Worm (Caenorhabditis elegans) whole organism, L3 larva: ENCODE results near the gene ceh-34.

ENCODE experiments used
- ceh-28 ChIP-seq: fragments of 150-350 bp; optimal IDR thresholded peaks from 2 replicates; lab custom pipeline; 2014; ENCODE audit warnings: missing biosample characterization, missing genetic modification reagents, missing genetic modification characterization
- daf-12 ChIP-seq: fragments of 150-350 bp; optimal IDR thresholded peaks from 2 replicates; lab custom pipeline; 2014; ENCODE audit warnings: missing biosample characterization, missing genetic modification reagents, missing genetic modification characterization
- egl-5 ChIP-seq: fragments of 150-350 bp; optimal IDR thresholded peaks from 2 replicates; lab custom pipeline; 2017; ENCODE audit warnings: missing biosample characterization, missing genetic modification reagents, missing genetic modification characterization, inconsistent platforms
- elt-1 ChIP-seq: fragments of 150-350 bp; optimal IDR thresholded peaks from 2 replicates; lab custom pipeline; 2014; ENCODE audit warnings: missing biosample characterization, missing genetic modification characterization
- elt-3 ChIP-seq, 3 experiments: fragments of 150-350 bp in 1 of 3; sonication (generic microtip) in 2 of 3; optimal IDR thresholded peaks; 2 replicates in 2 of 3; 4 replicates in 1 of 3; lab custom pipeline; 2014 to 2017; ENCODE audit warnings: missing biosample characterization in 3 of 3, missing genetic modification characterization in 3 of 3
- fkh-10 ChIP-seq: sonication (generic microtip); optimal IDR thresholded peaks from 2 replicates; lab custom pipeline; 2017; ENCODE audit warnings: missing biosample characterization, missing genetic modification reagents, missing genetic modification characterization
- lin-39 ChIP-seq: fragments of 150-350 bp; optimal IDR thresholded peaks from 2 replicates; lab custom pipeline; 2018; ENCODE audit warnings: missing biosample characterization, missing genetic modification reagents, missing genetic modification characterization
- nhr-43 ChIP-seq: sonication (generic microtip); optimal IDR thresholded peaks from 2 replicates; lab custom pipeline; 2016; ENCODE audit warnings: mild to moderate bottlenecking, missing genetic modification characterization, missing compliant biosample characterization; ENCODE audit not compliant: poor library complexity, severe bottlenecking
- nhr-77 ChIP-seq: fragments of 150-350 bp; optimal IDR thresholded peaks from 2 replicates; lab custom pipeline; 2014; ENCODE audit warnings: missing biosample characterization, missing genetic modification characterization
- snpc-4 ChIP-seq: fragments of 150-350 bp; optimal IDR thresholded peaks from 2 replicates; lab custom pipeline; 2014; ENCODE audit warnings: missing biosample characterization, missing genetic modification characterization

ce11 chrV:5318349-5318748, 1.0 kb downstream of the ceh-34 start:
- TF ChIP-seq snpc-4 (tag; lab: Kevin White, UChicago) (no peak), elt-1 (tag; lab: Kevin White, UChicago) (no peak), nhr-43 (tag; lab: Kevin White, UChicago) (no peak), fkh-10 (no peak), daf-12 (tag; lab: Kevin White, UChicago) (no peak), elt-3 (tag; optimal IDR thresholded peaks at IDR 0.05; lab: Kevin White, UChicago) (no peak), egl-5 (tag; lab: Kevin White, UChicago) (no peak), ceh-28 (tag; lab: Kevin White, UChicago) (no peak), nhr-77 (no peak), lin-39 (tag; lab: Kevin White, UChicago) (no peak)
